Worm (Caenorhabditis elegans) whole organism, young adult: ENCODE measurements around the gene AH9.4.

ENCODE experiments used
- B0019.2 ChIP-seq: fragments of 200-800 bp; sonication (Bioruptor generic); conservative IDR thresholded peaks from 2 replicates; pipeline ENCODE4 v1.3.6; 2022; ENCODE audit warnings: missing genetic modification reagents, missing genetic modification characterization, missing compliant biosample characterization
- B0035.1 ChIP-seq: sonication (generic microtip); optimal IDR thresholded peaks from 2 replicates; lab custom pipeline; 2016; ENCODE audit warnings: missing genetic modification characterization, mild to moderate bottlenecking, missing compliant biosample characterization, missing genotype, missing genetic modification reagents
- B0336.3 ChIP-seq: fragments of 200-800 bp; sonication (Bioruptor generic); IDR thresholded peaks from 2 replicates; pipeline ENCODE4 v1.3.6; 2022; ENCODE audit warnings: missing genetic modification characterization, missing compliant biosample characterization
- F33H1.4 ChIP-seq: fragments of 200-800 bp; sonication (Bioruptor generic); IDR thresholded peaks from 2 replicates; pipeline ENCODE4 v1.3.6; 2022; ENCODE audit warnings: missing genetic modification reagents, missing genetic modification characterization, missing compliant biosample characterization
- F49E8.2 ChIP-seq: sonication (generic microtip); optimal IDR thresholded peaks from 3 replicates; lab custom pipeline; 2017; ENCODE audit warnings: missing genetic modification characterization, mild to moderate bottlenecking, missing compliant biosample characterization, antibody characterized with exemption, moderate library complexity; ENCODE audit not compliant: insufficient read depth
- F55B11.4 ChIP-seq: sonication (generic microtip); optimal IDR thresholded peaks from 2 replicates; lab custom pipeline; 2016; ENCODE audit warnings: missing compliant biosample characterization, missing genetic modification characterization, borderline replicate concordance; ENCODE audit not compliant: insufficient read depth
- K11D2.4 ChIP-seq: fragments of 200-800 bp; sonication (Bioruptor generic); IDR thresholded peaks from 2 replicates; pipeline ENCODE4 v1.3.6; 2022; ENCODE audit warnings: missing genetic modification reagents, missing genetic modification characterization, missing compliant biosample characterization
- K12H6.12 ChIP-seq: fragments of 200-800 bp; sonication (Bioruptor generic); optimal IDR thresholded peaks from 2 replicates; lab custom pipeline; 2018; ENCODE audit warnings: mild to moderate bottlenecking, missing genetic modification characterization, missing compliant biosample characterization
- T07F8.4 ChIP-seq: sonication (generic microtip); optimal IDR thresholded peaks from 2 replicates; lab custom pipeline; 2016; ENCODE audit warnings: mild to moderate bottlenecking, missing genetic modification characterization, moderate library complexity, missing compliant biosample characterization
- ZK185.1 ChIP-seq: sonication (generic microtip); optimal IDR thresholded peaks from 2 replicates; lab custom pipeline; 2016; ENCODE audit warnings: mild to moderate bottlenecking, missing genetic modification characterization, missing compliant biosample characterization; ENCODE audit not compliant: poor library complexity, severe bottlenecking
- akir-1 ChIP-seq: fragments of 200-800 bp; sonication (Bioruptor generic); optimal IDR thresholded peaks from 2 replicates; lab custom pipeline; 2018; ENCODE audit warnings: mild to moderate bottlenecking, missing genetic modification characterization, moderate library complexity, missing compliant biosample characterization
- aptf-2 ChIP-seq: fragments of 200-800 bp; sonication (Bioruptor generic); conservative IDR thresholded peaks from 2 replicates; pipeline ENCODE4 v1.3.6; 2022; ENCODE audit warnings: missing genetic modification reagents, missing genetic modification characterization, missing compliant biosample characterization
- athp-1 ChIP-seq: sonication (generic microtip); optimal IDR thresholded peaks from 2 replicates; lab custom pipeline; 2017; ENCODE audit warnings: mild to moderate bottlenecking, missing genetic modification characterization, missing compliant biosample characterization
- bed-1 ChIP-seq: fragments of 200-800 bp; sonication (Bioruptor generic); IDR thresholded peaks from 2 replicates; pipeline ENCODE4 v1.3.6; 2022; ENCODE audit warnings: missing genetic modification reagents, missing genetic modification characterization, missing compliant biosample characterization
- ccch-3 ChIP-seq: fragments of 200-800 bp; sonication (Bioruptor generic); optimal IDR thresholded peaks from 2 replicates; lab custom pipeline; 2018; ENCODE audit warnings: mild to moderate bottlenecking, missing genetic modification characterization, missing compliant biosample characterization
- ceh-91 ChIP-seq: fragments of 200-800 bp; sonication (Bioruptor generic); IDR thresholded peaks from 2 replicates; pipeline ENCODE4 v1.3.6; 2022; ENCODE audit warnings: missing genetic modification reagents, missing genetic modification characterization, missing compliant biosample characterization
- dox-1 ChIP-seq: fragments of 200-800 bp; sonication (Bioruptor generic); IDR thresholded peaks from 2 replicates; pipeline ENCODE4 v1.3.6; 2022; ENCODE audit warnings: missing genetic modification reagents, missing genetic modification characterization, missing compliant biosample characterization
- dpl-1 ChIP-seq: fragments of 150-350 bp; optimal IDR thresholded peaks from 2 replicates; lab custom pipeline; 2014; ENCODE audit warnings: missing biosample characterization, missing genetic modification reagents, missing genetic modification characterization
- egl-44 ChIP-seq: fragments of 200-800 bp; sonication (Bioruptor generic); IDR thresholded peaks from 2 replicates; pipeline ENCODE4 v1.3.6; 2022; ENCODE audit warnings: missing genetic modification reagents, missing genetic modification characterization, missing compliant biosample characterization
- egrh-3 ChIP-seq: fragments of 200-800 bp; sonication (Bioruptor generic); IDR thresholded peaks from 2 replicates; pipeline ENCODE4 v1.3.6; 2022; ENCODE audit warnings: missing genetic modification reagents, missing genetic modification characterization, missing compliant biosample characterization
- hlh-26 ChIP-seq: fragments of 200-800 bp; sonication (Bioruptor generic); conservative IDR thresholded peaks from 2 replicates; pipeline ENCODE4 v1.3.6; 2022; ENCODE audit warnings: missing genetic modification reagents, missing genetic modification characterization, missing compliant biosample characterization
- hrde-1 ChIP-seq: sonication (generic microtip); optimal IDR thresholded peaks from 2 replicates; lab custom pipeline; 2016; ENCODE audit warnings: missing genetic modification characterization, mild to moderate bottlenecking, missing compliant biosample characterization, moderate library complexity, missing genotype, missing genetic modification reagents, borderline replicate concordance
- let-607 ChIP-seq, 2 experiments: fragments of 200-800 bp in 1 of 2; sonication (Bioruptor generic) in 1 of 2; sonication (generic microtip) in 1 of 2; optimal IDR thresholded peaks; 2 replicates each; lab custom pipeline; 2016 to 2018; ENCODE audit warnings: mild to moderate bottlenecking in 2 of 2, missing compliant biosample characterization in 2 of 2, missing genetic modification characterization in 2 of 2, moderate library complexity in 2 of 2, missing genotype in 1 of 2
- lin-26 ChIP-seq: fragments of 200-800 bp; sonication (Bioruptor generic); IDR thresholded peaks from 2 replicates; pipeline ENCODE4 v1.3.6; 2022; ENCODE audit warnings: missing genetic modification reagents, missing genetic modification characterization, missing compliant biosample characterization
- lir-1 ChIP-seq: fragments of 200-800 bp; sonication (Bioruptor generic); conservative IDR thresholded peaks from 2 replicates; pipeline ENCODE4 v1.3.6; 2022; ENCODE audit warnings: missing genetic modification reagents, missing genetic modification characterization, missing compliant biosample characterization
- lsy-27 ChIP-seq: sonication (generic microtip); optimal IDR thresholded peaks from 2 replicates; lab custom pipeline; 2017; ENCODE audit warnings: missing genetic modification characterization, mild to moderate bottlenecking, missing compliant biosample characterization, antibody characterized with exemption, missing genotype, borderline replicate concordance; ENCODE audit not compliant: insufficient read depth
- madf-3 ChIP-seq: fragments of 200-800 bp; sonication (Bioruptor generic); IDR thresholded peaks from 2 replicates; pipeline ENCODE4 v1.3.6; 2022; ENCODE audit warnings: missing genetic modification reagents, missing genetic modification characterization, missing compliant biosample characterization
- madf-6 ChIP-seq: fragments of 200-800 bp; sonication (Bioruptor generic); IDR thresholded peaks from 2 replicates; pipeline ENCODE4 v1.3.6; 2022; ENCODE audit warnings: missing genetic modification reagents, missing genetic modification characterization, missing compliant biosample characterization
- nfya-2 ChIP-seq: fragments of 200-800 bp; sonication (Bioruptor generic); IDR thresholded peaks from 2 replicates; pipeline ENCODE4 v1.3.6; 2022; ENCODE audit warnings: missing genetic modification reagents, missing genetic modification characterization, missing compliant biosample characterization
- nhr-120 ChIP-seq: fragments of 200-800 bp; sonication (Bioruptor generic); IDR thresholded peaks from 2 replicates; pipeline ENCODE4 v1.3.6; 2022; ENCODE audit warnings: missing genetic modification characterization, missing compliant biosample characterization
- nhr-90 ChIP-seq: sonication (generic microtip); optimal IDR thresholded peaks from 2 replicates; lab custom pipeline; 2016; ENCODE audit warnings: missing genotype, mild to moderate bottlenecking, missing genetic modification characterization, missing compliant biosample characterization
- pha-4 ChIP-seq: fragments of 150-350 bp; sonication (generic microtip); optimal IDR thresholded peaks from 2 replicates; lab custom pipeline; 2014; ENCODE audit warnings: missing biosample characterization, missing genetic modification reagents, missing genetic modification characterization
- rcor-1 ChIP-seq: fragments of 200-800 bp; sonication (Bioruptor generic); IDR thresholded peaks from 2 replicates; pipeline ENCODE4 v1.3.6; 2022; ENCODE audit warnings: missing genetic modification reagents, missing genetic modification characterization, missing compliant biosample characterization
- rpc-1 ChIP-seq, 2 experiments: fragments of 150-350 bp in 1 of 2; sonication (generic microtip) in 1 of 2; optimal IDR thresholded peaks; 2 replicates each; lab custom pipeline; 2014 to 2018; ENCODE audit warnings: missing biosample characterization in 1 of 2, missing genetic modification characterization in 1 of 2, missing genetic modification reagents in 1 of 2, missing genotype in 1 of 2
- snpc-1.3 ChIP-seq: sonication (generic microtip); optimal IDR thresholded peaks from 2 replicates; lab custom pipeline; 2017; ENCODE audit warnings: missing genetic modification characterization, mild to moderate bottlenecking, missing compliant biosample characterization, antibody characterized with exemption, moderate library complexity, missing genotype, missing genetic modification reagents; ENCODE audit not compliant: insufficient read depth
- snpc-4 ChIP-seq, 5 experiments: fragments of 150-350 bp in 1 of 5; sonication (generic microtip) in 4 of 5; optimal IDR thresholded peaks; 2 replicates each; lab custom pipeline; 2014 to 2018; ENCODE audit warnings: missing genetic modification characterization in 5 of 5, missing biosample characterization in 3 of 5, antibody characterized with exemption in 2 of 5, mild to moderate bottlenecking in 2 of 5, missing compliant biosample characterization in 2 of 5, missing genotype in 2 of 5, moderate library complexity in 2 of 5, missing genetic modification reagents in 1 of 5
- tbp1 ChIP-seq: fragments of 200-800 bp; sonication (Bioruptor generic); optimal IDR thresholded peaks from 2 replicates; lab custom pipeline; 2018; ENCODE audit warnings: mild to moderate bottlenecking, missing genetic modification characterization, missing compliant biosample characterization
- tlf-1 ChIP-seq: fragments of 200-800 bp; sonication (Bioruptor generic); optimal IDR thresholded peaks from 2 replicates; lab custom pipeline; 2018; ENCODE audit warnings: mild to moderate bottlenecking, missing genetic modification characterization, missing compliant biosample characterization
- unc-130 ChIP-seq: sonication (generic microtip); optimal IDR thresholded peaks from 2 replicates; lab custom pipeline; 2016; ENCODE audit warnings: missing genetic modification reagents, missing genetic modification characterization, missing compliant biosample characterization
- unc-62 ChIP-seq: fragments of 150-350 bp; optimal IDR thresholded peaks from 2 replicates; lab custom pipeline; 2014; ENCODE audit warnings: missing biosample characterization, missing genetic modification reagents, missing genetic modification characterization
- xnd-1 ChIP-seq: sonication (generic microtip); optimal IDR thresholded peaks from 2 replicates; lab custom pipeline; 2016; ENCODE audit warnings: missing genotype, missing genetic modification reagents, missing genetic modification characterization, missing compliant biosample characterization
- zfh-2 ChIP-seq: fragments of 200-800 bp; sonication (Bioruptor generic); conservative IDR thresholded peaks from 2 replicates; pipeline ENCODE4 v1.3.6; 2022; ENCODE audit warnings: missing genetic modification reagents, missing genetic modification characterization, missing compliant biosample characterization
- ztf-22 ChIP-seq: fragments of 200-800 bp; sonication (Bioruptor generic); optimal IDR thresholded peaks from 2 replicates; lab custom pipeline; 2018; ENCODE audit warnings: mild to moderate bottlenecking, missing genetic modification characterization, moderate library complexity, missing compliant biosample characterization
- ztf-6 ChIP-seq: fragments of 200-800 bp; sonication (Bioruptor generic); IDR thresholded peaks from 2 replicates; pipeline ENCODE4 v1.3.6; 2022; ENCODE audit warnings: missing genetic modification reagents, missing genetic modification characterization, missing compliant biosample characterization

The AH9.4 gene

DNA sequence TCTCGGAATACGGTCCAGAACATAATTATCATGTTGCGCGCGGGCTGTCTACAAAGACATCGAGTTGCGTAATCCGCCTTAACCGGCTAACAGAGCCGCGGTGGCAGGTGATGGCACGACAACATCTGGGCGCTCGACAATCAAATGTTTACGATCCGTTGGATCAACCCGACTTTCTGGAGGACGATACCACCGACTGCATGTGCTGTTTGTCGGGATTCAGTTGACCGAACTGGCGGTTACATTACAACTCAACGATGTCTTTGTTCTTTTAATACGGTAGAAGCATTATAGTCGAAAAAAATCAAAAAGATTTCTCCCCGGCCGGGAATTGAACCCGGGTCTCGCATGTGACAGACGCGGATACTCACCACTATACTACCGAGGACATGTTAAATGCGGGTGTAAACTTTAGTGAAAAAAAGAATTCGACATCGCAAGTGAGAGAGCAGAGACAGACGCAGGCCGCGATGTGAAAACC, 47.2 kb downstream of the AH9.4 start (continued):
- TF ChIP-seq rpc-1 (optimal IDR thresholded peaks at IDR 0.05; lab: Kevin White, UChicago) (peak; percentile 95), rpc-1 (tag; optimal IDR thresholded peaks at IDR 0.05; lab: Kevin White, UChicago) (peak; percentile 89), dox-1 (GFP tag; lab: Robert Waterston, UW) (peak; percentile 80), pha-4 (no peak), bed-1 (GFP tag; lab: Robert Waterston, UW) (0 out of 2 replicates have a peak, but pooled peaks have one; percentile 31), hrde-1 (tag; lab: Kevin White, UChicago) (peak; percentile 61), madf-3 (GFP tag; lab: Robert Waterston, UW) (no peak), B0035.1 (tag; lab: Kevin White, UChicago) (peak; percentile 53), unc-130 (peak; percentile 26), B0019.2 (GFP tag; lab: Robert Waterston, UW) (no peak), lir-1 (no peak; the same call in 1 of the 2 replicates), F49E8.2 (no peak), nhr-120 (GFP tag; lab: Robert Waterston, UW) (0 out of 2 replicates have a peak, but pooled peaks have one; percentile 53), egrh-3 (GFP tag; lab: Robert Waterston, UW) (peak; percentile 42; the same call in 1 of the 2 replicates), rcor-1 (GFP tag; lab: Robert Waterston, UW) (peak; percentile 79), hlh-26 (GFP tag; lab: Robert Waterston, UW) (no peak), unc-62 (GFP tag; lab: Kevin White, UChicago) (no peak), F33H1.4 (GFP tag; lab: Robert Waterston, UW) (0 out of 2 replicates have a peak, but pooled peaks have one; percentile 14), let-607 (tag; optimal IDR thresholded peaks at IDR 0.05; lab: Kevin White, UChicago) (peak; percentile 29 to 37), akir-1 (peak; percentile 54), ccch-3 (GFP tag; lab: Kevin White, UChicago) (no peak), lin-26 (GFP tag; lab: Robert Waterston, UW) (peak; percentile 87), ZK185.1 (tag; lab: Kevin White, UChicago) (peak; percentile 82), ceh-91 (GFP tag; lab: Robert Waterston, UW) (peak; percentile 36; the same call in 1 of the 2 replicates), B0336.3 (GFP tag; lab: Robert Waterston, UW) (peak; percentile 41; the same call in 1 of the 2 replicates), K11D2.4 (GFP tag; lab: Robert Waterston, UW) (peak; percentile 76), T07F8.4 (peak; percentile 55), egl-44 (GFP tag; lab: Robert Waterston, UW) (0 out of 2 replicates have a peak, but pooled peaks have one; percentile 22), nhr-90 (tag; lab: Kevin White, UChicago) (peak; percentile 87), ztf-6 (no peak), athp-1 (peak; percentile 62), snpc-4 (GFP tag; optimal IDR thresholded peaks at IDR 0.05; lab: Kevin White, UChicago) (peak; percentile 64), snpc-4 (tag; optimal IDR thresholded peaks at IDR 0.05; lab: Kevin White, UChicago) (peak in 3 of 4 experiments; percentile 61 to 75 (median 67)), tlf-1 (GFP tag; lab: Kevin White, UChicago) (peak; percentile 65), ztf-22 (peak; percentile 62), lsy-27 (tag; lab: Kevin White, UChicago) (no peak), F55B11.4 (tag; lab: Kevin White, UChicago) (no peak), xnd-1 (no peak), dpl-1 (GFP tag; lab: Kevin White, UChicago) (no peak), aptf-2 (GFP tag; lab: Robert Waterston, UW) (peak; percentile 57; the same call in 1 of the 2 replicates), madf-6 (no peak; the same call in 1 of the 2 replicates), K12H6.12 (tag; lab: Kevin White, UChicago) (peak; percentile 77), snpc-1.3 (peak; percentile 63), tbp1 (GFP tag; lab: Kevin White, UChicago) (peak; percentile 92), zfh-2 (GFP tag; lab: Robert Waterston, UW) (peak; percentile 38; the same call in 1 of the 2 replicates), nfya-2 (GFP tag; lab: Robert Waterston, UW) (no peak)
